Fruit fly (Drosophila melanogaster): Measurements from ENCODE around the gene TM9SF2.

The TM9SF2 gene

dm6 chr2L:20761951-20762538 is 27.9 kb upstream of the TM9SF2 start (continued):
- no peak for TF ChIP-seq CG6175 (GFP tag; IDR thresholded peaks at IDR 0.05)
- no peak for TF ChIP-seq gro (GFP tag; optimal IDR thresholded peaks at IDR 0.05)
- TF ChIP-seq D19A (tag; optimal IDR thresholded peaks at IDR 0.05) = peak; percentile 34
- peak; percentile 44 for TF ChIP-seq CG30403 (GFP tag; optimal IDR thresholded peaks at IDR 0.05)
- peak; percentile 24 for TF ChIP-seq Six4 (GFP tag; optimal IDR thresholded peaks at IDR 0.05)
- TF ChIP-seq zfh1 (GFP tag; IDR thresholded peaks at IDR 0.05) = peak; percentile 35; the same call in 1 of the 3 replicates
- TF ChIP-seq CG15696 (tag; optimal IDR thresholded peaks at IDR 0.05) = no peak
- peak in 1 of 2 experiments; percentile 64 for TF ChIP-seq Hr51 (GFP tag; optimal IDR thresholded peaks at IDR 0.05)
- peak; percentile 10 for TF ChIP-seq CG17385 (GFP tag; optimal IDR thresholded peaks at IDR 0.05)
- TF ChIP-seq CG18262 (tag; optimal IDR thresholded peaks at IDR 0.05) = peak; percentile 63
- peak; percentile 78 for TF ChIP-seq vvl (GFP tag; IDR thresholded peaks at IDR 0.05)
- TF ChIP-seq CG32772 (GFP tag; IDR thresholded peaks at IDR 0.05) = peak; percentile 16; the same call in 1 of the 2 replicates
- peak; percentile 52 for TF ChIP-seq nmo (GFP tag; optimal IDR thresholded peaks at IDR 0.05)
- TF ChIP-seq chif (GFP tag; optimal IDR thresholded peaks at IDR 0.05) = no peak
- no peak for TF ChIP-seq Doc3 (GFP tag; IDR thresholded peaks at IDR 0.05; ENCODE audit: partially characterized antibody)
- no peak for TF ChIP-seq HHEX (GFP tag; optimal IDR thresholded peaks at IDR 0.05)
- TF ChIP-seq Blimp-1 (GFP tag; optimal IDR thresholded peaks at IDR 0.05) = no peak
- no peak for TF ChIP-seq CG13624 (GFP tag; optimal IDR thresholded peaks at IDR 0.05)
- peak; percentile 16 for TF ChIP-seq Med (GFP tag)
- peak; percentile 54; the same call in 1 of the 3 replicates for TF ChIP-seq dysf (GFP tag; IDR thresholded peaks at IDR 0.05)
- peak; percentile 66 for TF ChIP-seq CG14441 (GFP tag; IDR thresholded peaks at IDR 0.05)
- peak; percentile 45; the same call in 2 of the 3 replicates for TF ChIP-seq tgo (GFP tag; IDR thresholded peaks at IDR 0.05)
- peak; percentile 29; the same call in 1 of the 2 replicates for TF ChIP-seq CG6689 (GFP tag; IDR thresholded peaks at IDR 0.05)
- TF ChIP-seq CG15479 (GFP tag; optimal IDR thresholded peaks at IDR 0.05) = no peak
- TF ChIP-seq CG6813 (GFP tag; optimal IDR thresholded peaks at IDR 0.05) = peak; percentile 1
- TF ChIP-seq CG18764 (GFP tag; optimal IDR thresholded peaks at IDR 0.05) = no peak
- TF ChIP-seq CG1602 (GFP tag; optimal IDR thresholded peaks at IDR 0.05) = peak; percentile 35
- TF ChIP-seq CG1024 (GFP tag; IDR thresholded peaks at IDR 0.05) = no peak
- no peak for TF ChIP-seq CG10274 (GFP tag; optimal IDR thresholded peaks at IDR 0.05)
- no peak for TF ChIP-seq en (GFP tag; optimal IDR thresholded peaks at IDR 0.05)
- no peak for TF ChIP-seq CG7556 (GFP tag; optimal IDR thresholded peaks at IDR 0.05)
- TF ChIP-seq sens (GFP tag) = peak; percentile 75
- no peak for TF ChIP-seq CG11085 (GFP tag; IDR thresholded peaks at IDR 0.05)
- no peak for TF ChIP-seq Dll (GFP tag; IDR thresholded peaks at IDR 0.05; ENCODE audit: partially characterized antibody)
- TF ChIP-seq Oaz (GFP tag; IDR thresholded peaks at IDR 0.05) = no peak
- TF ChIP-seq stc (GFP tag; IDR thresholded peaks at IDR 0.05) = peak; percentile 58; the same call in 1 of the 2 replicates
- no peak for TF ChIP-seq CG10543 (GFP tag; optimal IDR thresholded peaks at IDR 0.05)
- no peak for TF ChIP-seq onecut (GFP tag; IDR thresholded peaks at IDR 0.05)
- TF ChIP-seq CG16815 (GFP tag; optimal IDR thresholded peaks at IDR 0.05) = no peak
- TF ChIP-seq HLH4C (GFP tag; IDR thresholded peaks at IDR 0.05; ENCODE audit: partially characterized antibody) = no peak
- TF ChIP-seq tin (GFP tag; optimal IDR thresholded peaks at IDR 0.05) = peak; percentile 20
- no peak for TF ChIP-seq Atf-2 (GFP tag; optimal IDR thresholded peaks at IDR 0.05)
- TF ChIP-seq CG16813 (GFP tag; IDR thresholded peaks at IDR 0.05; ENCODE audit: partially characterized antibody) = no peak
- TF ChIP-seq CG5245 (GFP tag; optimal IDR thresholded peaks at IDR 0.05) = peak; percentile 17
- no peak for TF ChIP-seq sima (GFP tag; optimal IDR thresholded peaks at IDR 0.05)
- TF ChIP-seq Dp (GFP tag; optimal IDR thresholded peaks at IDR 0.05) = no peak
- TF ChIP-seq CG5953 (GFP tag; IDR thresholded peaks at IDR 0.05) = no peak
- 0 out of 2 replicates have a peak, but pooled peaks have one; percentile 28 for TF ChIP-seq sisA (GFP tag; IDR thresholded peaks at IDR 0.05)
- TF ChIP-seq Tbp (GFP tag; optimal IDR thresholded peaks at IDR 0.05) = no peak
- TF ChIP-seq pum (GFP tag; optimal IDR thresholded peaks at IDR 0.05) = no peak
